Fruit fly (Drosophila melanogaster) whole organism, pupa: Measurements from ENCODE around the gene Dtd.

ENCODE experiments used
- CG32121 ChIP-seq: fragments of 200-800 bp; sonication (Bioruptor generic); IDR thresholded peaks from 2 replicates; pipeline ENCODE4 v1.3.6; 2022; ENCODE audit warnings: missing biosample characterization, missing genetic modification characterization
- CG8301 ChIP-seq: fragments of 200-800 bp; sonication (Bioruptor generic); optimal IDR thresholded peaks from 2 replicates; lab custom pipeline; 2018; ENCODE audit warnings: missing biosample characterization, mild to moderate bottlenecking, missing genetic modification characterization
- Pif1A ChIP-seq: fragments of 200-800 bp; sonication (Bioruptor generic); optimal IDR thresholded peaks from 3 replicates; lab custom pipeline; 2016; ENCODE audit warnings: missing biosample characterization, missing genetic modification characterization
- rn ChIP-seq: fragments of 200-800 bp; sonication (Bioruptor generic); IDR thresholded peaks from 2 replicates; pipeline ENCODE4 v1.3.6; 2022; ENCODE audit warnings: missing biosample characterization, missing genetic modification characterization

dm6 chr3R:11412371-11412770 is 17.5 kb upstream of the Dtd start, which contains the start of gene Ipo9:
- TF ChIP-seq CG8301 = no peak
- TF ChIP-seq CG32121 (GFP tag; lab: Robert Waterston, UW) = no peak
- no peak for TF ChIP-seq Pif1A (GFP tag; lab: Kevin White, UChicago)
- no peak for TF ChIP-seq rn (GFP tag; lab: Robert Waterston, UW)
